Fruit fly (Drosophila melanogaster) S2 (cell line): ENCODE results near the gene Pde11.

Experiments used
- CG8478 ChIP-seq: fragments of >200 bp; optimal IDR thresholded peaks from 2 replicates; lab custom pipeline; 2018
- CTCF ChIP-seq, 2 experiments: fragments of >200 bp; optimal IDR thresholded peaks; 2 replicates each; lab custom pipeline; 2018

Pde11 gene

dm6 chr2L:18522258-18522657 lies 67.9 kb downstream of the Pde11 start:
- TF ChIP-seq CG8478 (lab: Kevin White, UChicago) (no peak), CTCF (optimal IDR thresholded peaks at IDR 0.05; lab: Kevin White, UChicago) (no peak)

- no peak for TF ChIP-seq CG8478 (lab: Kevin White, UChicago)
- TF ChIP-seq CTCF (optimal IDR thresholded peaks at IDR 0.05; lab: Kevin White, UChicago): no peak
Measured at dm6 chr2L:18518852-18519251, 71.3 kb downstream of the Pde11 start.

- TF ChIP-seq CG8478 (lab: Kevin White, UChicago) (no peak), CTCF (optimal IDR thresholded peaks at IDR 0.05; lab: Kevin White, UChicago) (no peak)
Measured at dm6 chr2L:18517002-18517635, 73.0 kb downstream of the Pde11 start, which contains the start of gene CG10211. TSS of gene CG10211 (plus strand) at chr2L:18517487.

dm6 chr2L:18516367-18516766 lies 73.8 kb downstream of the Pde11 start:
- peak; percentile 73 to 79 for TF ChIP-seq CTCF (optimal IDR thresholded peaks at IDR 0.05; lab: Kevin White, UChicago)
- no peak for TF ChIP-seq CG8478 (lab: Kevin White, UChicago)

dm6 chr2L:18513402-18513801 lies 76.7 kb downstream of the Pde11 start:
- no peak for TF ChIP-seq CG8478 (lab: Kevin White, UChicago)
- TF ChIP-seq CTCF (optimal IDR thresholded peaks at IDR 0.05; lab: Kevin White, UChicago): peak in 1 of 2 experiments; percentile 33

- no peak for TF ChIP-seq CG8478 (lab: Kevin White, UChicago)
- no peak for TF ChIP-seq CTCF (optimal IDR thresholded peaks at IDR 0.05; lab: Kevin White, UChicago)
Measured at dm6 chr2L:18509181-18509580, 81.0 kb downstream of the Pde11 start, which contains the start of gene Ugt301D1. TSS of gene Ugt301D1 (plus strand) at chr2L:18509560.

- no peak for TF ChIP-seq CG8478 (lab: Kevin White, UChicago)
- no peak for TF ChIP-seq CTCF (optimal IDR thresholded peaks at IDR 0.05; lab: Kevin White, UChicago)
Measured at dm6 chr2L:18506923-18507322, 83.2 kb downstream of the Pde11 start.

dm6 chr2L:18505475-18505874 lies 84.7 kb downstream of the Pde11 start:
- TF ChIP-seq CG8478 (lab: Kevin White, UChicago) (no peak), CTCF (optimal IDR thresholded peaks at IDR 0.05; lab: Kevin White, UChicago) (no peak)

- TF ChIP-seq CG8478 (lab: Kevin White, UChicago) (no peak), CTCF (optimal IDR thresholded peaks at IDR 0.05; lab: Kevin White, UChicago) (no peak)
Measured at dm6 chr2L:18504881-18505280, 85.3 kb downstream of the Pde11 start.

- TF ChIP-seq CG8478 (lab: Kevin White, UChicago) (no peak), CTCF (optimal IDR thresholded peaks at IDR 0.05; lab: Kevin White, UChicago) (no peak)
Measured at dm6 chr2L:18503760-18504159, 86.4 kb downstream of the Pde11 start, which contains the start of gene kon. TSS of gene kon (minus strand) at chr2L:18503978.

dm6 chr2L:18499900-18500299 lies 90.2 kb downstream of the Pde11 start:
- TF ChIP-seq CTCF (optimal IDR thresholded peaks at IDR 0.05; lab: Kevin White, UChicago) (no peak), CG8478 (lab: Kevin White, UChicago) (no peak)

- TF ChIP-seq CTCF (optimal IDR thresholded peaks at IDR 0.05; lab: Kevin White, UChicago) (no peak), CG8478 (lab: Kevin White, UChicago) (no peak)
Measured at dm6 chr2L:18496834-18497233, 93.3 kb downstream of the Pde11 start.

- TF ChIP-seq CTCF (optimal IDR thresholded peaks at IDR 0.05; lab: Kevin White, UChicago) (no peak), CG8478 (lab: Kevin White, UChicago) (no peak)
Measured at dm6 chr2L:18493122-18493521, 97.0 kb downstream of the Pde11 start.

dm6 chr2L:18486828-18487227 lies 103.3 kb downstream of the Pde11 start:
- TF ChIP-seq CG8478 (lab: Kevin White, UChicago): no peak
- no peak for TF ChIP-seq CTCF (optimal IDR thresholded peaks at IDR 0.05; lab: Kevin White, UChicago)

- TF ChIP-seq CTCF (optimal IDR thresholded peaks at IDR 0.05; lab: Kevin White, UChicago) (no peak), CG8478 (lab: Kevin White, UChicago) (no peak)
Measured at dm6 chr2L:18485211-18485610, 104.9 kb downstream of the Pde11 start, which contains the start of gene grnd. TSS of gene grnd (plus strand) at chr2L:18485417.
